Fruit fly (Drosophila melanogaster): ENCODE results near the gene CG13995.

dm6 chr2L:6072124-6072523, 18.0 kb downstream of the CG13995 start:
- TF ChIP-seq EcR (GFP tag; optimal IDR thresholded peaks at IDR 0.05) (no peak), CG34367 (tag; optimal IDR thresholded peaks at IDR 0.05) (no peak), fd96Ca (GFP tag; IDR thresholded peaks at IDR 0.05) (no peak), CG13204 (GFP tag; optimal IDR thresholded peaks at IDR 0.05) (no peak), CG12605 (GFP tag; IDR thresholded peaks at IDR 0.05) (no peak), CG4496 (GFP tag; IDR thresholded peaks at IDR 0.05) (no peak), rn (GFP tag; IDR thresholded peaks at IDR 0.05) (no peak), Pif1A (GFP tag; optimal IDR thresholded peaks at IDR 0.05) (no peak), D1 (tag; optimal IDR thresholded peaks at IDR 0.05) (no peak)
